Worm (Caenorhabditis elegans) whole organism, L4 larva: ENCODE measurements around the gene T11G6.3.

Experiments
- F37D6.2 ChIP-seq: sonication (generic microtip); optimal IDR thresholded peaks from 2 replicates; lab custom pipeline; 2016; ENCODE audit warnings: mild to moderate bottlenecking, missing genetic modification characterization, missing compliant biosample characterization
- T20F7.1 ChIP-seq: fragments of 200-800 bp; sonication (Bioruptor generic); optimal IDR thresholded peaks from 2 replicates; lab custom pipeline; 2018; ENCODE audit warnings: mild to moderate bottlenecking, missing genetic modification characterization, missing compliant biosample characterization
- Y48G9A.11 ChIP-seq: fragments of 200-800 bp; sonication (Bioruptor generic); IDR thresholded peaks from 2 replicates; pipeline ENCODE4 v1.3.6; 2022; ENCODE audit warnings: missing genetic modification reagents, missing genetic modification characterization, missing compliant biosample characterization
- Y75B8A.6 ChIP-seq: fragments of 200-800 bp; sonication (Bioruptor generic); IDR thresholded peaks from 2 replicates; pipeline ENCODE4 v1.3.6; 2022; ENCODE audit warnings: missing genetic modification reagents, missing genetic modification characterization, missing compliant biosample characterization
- aha-1 ChIP-seq: fragments of 150-350 bp; peaks from one replicate; lab custom pipeline; 2014; ENCODE audit warnings: missing biosample characterization, missing genetic modification characterization
- ama-1 ChIP-seq: fragments of 150-350 bp; optimal IDR thresholded peaks from 2 replicates; lab custom pipeline; 2014; ENCODE audit warnings: inconsistent platforms, mixed read lengths
- arid-1 ChIP-seq: fragments of 200-800 bp; sonication (Bioruptor generic); conservative IDR thresholded peaks from 2 replicates; pipeline ENCODE4 v1.3.6; 2022; ENCODE audit warnings: missing genetic modification reagents, missing genetic modification characterization, missing compliant biosample characterization
- attf-4 ChIP-seq: sonication (generic microtip); optimal IDR thresholded peaks from 3 replicates; lab custom pipeline; 2017; ENCODE audit warnings: missing biosample characterization, missing genetic modification characterization
- ceh-62 ChIP-seq: sonication (generic microtip); optimal IDR thresholded peaks from 2 replicates; lab custom pipeline; 2017; ENCODE audit warnings: missing biosample characterization, missing genetic modification characterization
- daf-16 ChIP-seq, 3 experiments: sonication (generic microtip); optimal IDR thresholded peaks; 2 replicates each; lab custom pipeline; 2016 to 2017; ENCODE audit warnings: missing genetic modification characterization in 3 of 3, missing genetic modification reagents in 3 of 3, mild to moderate bottlenecking in 2 of 3, missing compliant biosample characterization in 2 of 3, missing biosample characterization in 1 of 3, moderate library complexity in 1 of 3
- dmd-6 ChIP-seq: fragments of 200-800 bp; sonication (Bioruptor generic); IDR thresholded peaks from 2 replicates; pipeline ENCODE4 v1.3.6; 2022; ENCODE audit warnings: missing genetic modification reagents, missing genetic modification characterization, missing compliant biosample characterization
- dpl-1 ChIP-seq: fragments of 150-350 bp; optimal IDR thresholded peaks from 2 replicates; lab custom pipeline; 2014; ENCODE audit warnings: missing biosample characterization, missing genetic modification reagents, missing genetic modification characterization
- dve-1 ChIP-seq: sonication (generic microtip); optimal IDR thresholded peaks from 2 replicates; lab custom pipeline; 2017; ENCODE audit warnings: antibody characterized with exemption, mild to moderate bottlenecking, missing genetic modification characterization, missing compliant biosample characterization; ENCODE audit not compliant: insufficient read depth
- egl-27 ChIP-seq: sonication (generic microtip); optimal IDR thresholded peaks from 3 replicates; lab custom pipeline; 2017; ENCODE audit warnings: missing biosample characterization, missing genetic modification reagents, missing genetic modification characterization
- fos-1 ChIP-seq: fragments of 150-350 bp; optimal IDR thresholded peaks from 2 replicates; lab custom pipeline; 2014; ENCODE audit warnings: missing biosample characterization, missing genetic modification characterization
- hlh-11 ChIP-seq: fragments of 200-800 bp; sonication (Bioruptor generic); optimal IDR thresholded peaks from 2 replicates; lab custom pipeline; 2018; ENCODE audit warnings: mild to moderate bottlenecking, missing genetic modification characterization, missing compliant biosample characterization
- hlh-30 ChIP-seq: sonication (generic microtip); optimal IDR thresholded peaks from 2 replicates; lab custom pipeline; 2017; ENCODE audit warnings: antibody characterized with exemption, mild to moderate bottlenecking, missing genetic modification characterization, missing compliant biosample characterization; ENCODE audit not compliant: insufficient read depth
- hmg-1.1 ChIP-seq: fragments of 200-800 bp; sonication (Bioruptor generic); IDR thresholded peaks from 2 replicates; pipeline ENCODE4 v1.3.6; 2022; ENCODE audit warnings: missing genetic modification reagents, missing genetic modification characterization, missing compliant biosample characterization
- lim-7 ChIP-seq: fragments of 200-800 bp; sonication (Bioruptor generic); IDR thresholded peaks from 2 replicates; pipeline ENCODE4 v1.3.6; 2022; ENCODE audit warnings: missing genetic modification characterization, missing compliant biosample characterization
- lin-13 ChIP-seq: fragments of 150-350 bp; optimal IDR thresholded peaks from 2 replicates; lab custom pipeline; 2014; ENCODE audit warnings: missing biosample characterization, missing genetic modification reagents, missing genetic modification characterization
- lin-38 ChIP-seq: fragments of 200-800 bp; sonication (Bioruptor generic); IDR thresholded peaks from 2 replicates; pipeline ENCODE4 v1.3.6; 2022; ENCODE audit warnings: missing genetic modification reagents, missing genetic modification characterization, missing compliant biosample characterization
- lsy-2 ChIP-seq, 2 experiments: fragments of 150-350 bp in 1 of 2; sonication (generic microtip) in 1 of 2; optimal IDR thresholded peaks; 2 replicates each; lab custom pipeline; 2014 to 2017; ENCODE audit warnings: missing biosample characterization in 2 of 2, missing genetic modification characterization in 2 of 2
- mdl-1 ChIP-seq, 2 experiments: fragments of 150-350 bp in 1 of 2; sonication (generic microtip) in 1 of 2; optimal IDR thresholded peaks; 2 replicates each; lab custom pipeline; 2014 to 2017; ENCODE audit warnings: missing biosample characterization in 2 of 2, missing genetic modification characterization in 2 of 2
- mep-1 ChIP-seq: fragments of 150-350 bp; sonication (generic microtip); optimal IDR thresholded peaks from 3 replicates; lab custom pipeline; 2014; ENCODE audit warnings: missing biosample characterization, missing genetic modification characterization
- mes-2 ChIP-seq: sonication (generic microtip); optimal IDR thresholded peaks from 2 replicates; lab custom pipeline; 2016; ENCODE audit warnings: missing genotype, mild to moderate bottlenecking, missing genetic modification characterization, missing compliant biosample characterization; ENCODE audit not compliant: poor library complexity, severe bottlenecking
- mxl-3 ChIP-seq: fragments of 200-800 bp; sonication (Bioruptor generic); optimal IDR thresholded peaks from 2 replicates; lab custom pipeline; 2018; ENCODE audit warnings: mild to moderate bottlenecking, missing genetic modification characterization, missing compliant biosample characterization
- set-16 ChIP-seq: fragments of 200-800 bp; sonication (Bioruptor generic); IDR thresholded peaks from 2 replicates; pipeline ENCODE4 v1.3.6; 2022; ENCODE audit warnings: missing genetic modification reagents, missing genetic modification characterization, missing compliant biosample characterization
- snpc-1.2 ChIP-seq: fragments of 200-800 bp; sonication (Bioruptor generic); IDR thresholded peaks from 2 replicates; pipeline ENCODE4 v1.3.6; 2022; ENCODE audit warnings: missing genetic modification reagents, missing genetic modification characterization, missing compliant biosample characterization
- unc-62 ChIP-seq, 3 experiments: fragments of 150-350 bp in 1 of 3; sonication (generic microtip); optimal IDR thresholded peaks in 2 of 3; peaks in 1 of 3; 1 replicate in 1 of 3; 2 replicates in 2 of 3; lab custom pipeline; 2014 to 2017; ENCODE audit warnings: missing biosample characterization in 3 of 3, missing genetic modification characterization in 3 of 3, missing genetic modification reagents in 3 of 3, missing genotype in 1 of 3
- zfp-2 ChIP-seq: sonication (generic microtip); optimal IDR thresholded peaks from 2 replicates; lab custom pipeline; 2016; ENCODE audit warnings: mild to moderate bottlenecking, missing genetic modification characterization, missing compliant biosample characterization
- zfp-3 ChIP-seq: fragments of 200-800 bp; sonication (Bioruptor generic); conservative IDR thresholded peaks from 2 replicates; pipeline ENCODE4 v1.3.6; 2022; ENCODE audit warnings: missing genetic modification reagents, missing genetic modification characterization, missing compliant biosample characterization
- zip-2 ChIP-seq: fragments of 150-350 bp; optimal IDR thresholded peaks from 2 replicates; lab custom pipeline; 2014; ENCODE audit warnings: missing biosample characterization, missing genetic modification characterization

T11G6.3 gene

ce11 chrIV:10851833-10852232 lies 3.2 kb downstream of the T11G6.3 start, which contains the start of gene T11G6.4:
Gene T11G6.4 (minus strand): TSS chrIV:10851933.
- TF ChIP-seq aha-1 (tag; lab: Kevin White, UChicago) (peak; percentile 70), fos-1 (tag; lab: Kevin White, UChicago) (no peak)
- TF ChIP-seq, all 104 proteins: peak for 1

- TF ChIP-seq zfp-3 (GFP tag; lab: Robert Waterston, UW) = no peak
- TF ChIP-seq dpl-1 = no peak
- peak in 1 of 2 experiments; percentile 50 for TF ChIP-seq unc-62 (GFP tag; optimal IDR thresholded peaks at IDR 0.05 in 1 of 2; lab: Kevin White, UChicago)
- no peak for TF ChIP-seq unc-62 (tag; optimal IDR thresholded peaks at IDR 0.05; lab: Kevin White, UChicago)
- TF ChIP-seq zfp-2 (tag; lab: Kevin White, UChicago) = no peak
Measured at ce11 chrIV:10851136-10851535, 3.9 kb downstream of the T11G6.3 start.

- peak; percentile 26 for TF ChIP-seq dve-1 (tag; lab: Kevin White, UChicago)
- no peak for TF ChIP-seq zip-2
- TF ChIP-seq mes-2 = peak; percentile 58
- peak; percentile 25; the same call in 1 of the 2 replicates for TF ChIP-seq dmd-6 (GFP tag; lab: Robert Waterston, UW)
- TF ChIP-seq hmg-1.1 (GFP tag; lab: Robert Waterston, UW) = peak; percentile 49
- TF ChIP-seq lsy-2 (tag; optimal IDR thresholded peaks at IDR 0.05; lab: Kevin White, UChicago) = peak in 1 of 2 experiments; percentile 95
- TF ChIP-seq lim-7 (GFP tag; lab: Robert Waterston, UW) = no peak
- TF ChIP-seq ceh-62 (tag; lab: Kevin White, UChicago) = no peak
- peak; percentile 36 for TF ChIP-seq dpl-1
- peak; percentile 25; the same call in 1 of the 2 replicates for TF ChIP-seq lin-38 (GFP tag; lab: Robert Waterston, UW)
- TF ChIP-seq aha-1 (tag; lab: Kevin White, UChicago) = peak; percentile 89
- TF ChIP-seq T20F7.1 (GFP tag; lab: Kevin White, UChicago) = no peak
- TF ChIP-seq mep-1 (tag; lab: Kevin White, UChicago) = peak; percentile 35
- no peak for TF ChIP-seq daf-16 (GFP tag; optimal IDR thresholded peaks at IDR 0.05; lab: Kevin White, UChicago)
- TF ChIP-seq daf-16 (tag; optimal IDR thresholded peaks at IDR 0.05; lab: Kevin White, UChicago) = peak; percentile 7
- peak; percentile 24 to 35 for TF ChIP-seq mdl-1 (tag; optimal IDR thresholded peaks at IDR 0.05; lab: Kevin White, UChicago)
- TF ChIP-seq hlh-11 (tag; lab: Kevin White, UChicago) = peak; percentile 14
- no peak for TF ChIP-seq set-16
- TF ChIP-seq ama-1 (lab: Kevin White, UChicago) = peak; percentile 12
- peak; percentile 89 for TF ChIP-seq hlh-30
- TF ChIP-seq lin-13 (GFP tag; lab: Kevin White, UChicago) = peak; percentile 4
- TF ChIP-seq attf-4 (tag; lab: Kevin White, UChicago) = no peak
- TF ChIP-seq mxl-3 (GFP tag; lab: Kevin White, UChicago) = peak; percentile 60
- TF ChIP-seq egl-27 = no peak
Measured at ce11 chrIV:10842705-10843364, 12.2 kb downstream of the T11G6.3 start, which contains the start of gene T11G6.5. Gene T11G6.5 (minus strand): TSS chrIV:10842755.

ce11 chrIV:10842232-10842631 lies 12.8 kb downstream of the T11G6.3 start:
- TF ChIP-seq Y48G9A.11 (GFP tag; lab: Robert Waterston, UW) = peak; percentile 29; the same call in 1 of the 2 replicates
- TF ChIP-seq lsy-2 (tag; optimal IDR thresholded peaks at IDR 0.05; lab: Kevin White, UChicago) = peak in 1 of 2 experiments; percentile 23
- TF ChIP-seq dmd-6 (GFP tag; lab: Robert Waterston, UW) = no peak
- 0 out of 2 replicates have a peak, but pooled peaks have one; percentile 42 for TF ChIP-seq lim-7 (GFP tag; lab: Robert Waterston, UW)
- 0 out of 2 replicates have a peak, but pooled peaks have one; percentile 33 for TF ChIP-seq arid-1 (GFP tag; lab: Robert Waterston, UW)
- TF ChIP-seq F37D6.2 = no peak
- TF ChIP-seq lin-38 (GFP tag; lab: Robert Waterston, UW) = 0 out of 2 replicates have a peak, but pooled peaks have one; percentile 22
- TF ChIP-seq snpc-1.2 (GFP tag; lab: Robert Waterston, UW) = 0 out of 2 replicates have a peak, but pooled peaks have one; percentile 38
- TF ChIP-seq Y75B8A.6 (GFP tag; lab: Robert Waterston, UW) = 0 out of 2 replicates have a peak, but pooled peaks have one; percentile 26
- peak in 1 of 2 experiments; percentile 3 for TF ChIP-seq unc-62 (GFP tag; optimal IDR thresholded peaks at IDR 0.05 in 1 of 2; lab: Kevin White, UChicago)
- TF ChIP-seq unc-62 (tag; optimal IDR thresholded peaks at IDR 0.05; lab: Kevin White, UChicago) = no peak
